Worm (Caenorhabditis elegans) whole organism, young adult: Measurements from ENCODE around the gene nlp-45.

Source experiments
- F49E8.2 ChIP-seq: sonication (generic microtip); optimal IDR thresholded peaks from 3 replicates; lab custom pipeline; 2017; ENCODE audit warnings: missing genetic modification characterization, mild to moderate bottlenecking, missing compliant biosample characterization, antibody characterized with exemption, moderate library complexity; ENCODE audit not compliant: insufficient read depth
- K11D2.4 ChIP-seq: fragments of 200-800 bp; sonication (Bioruptor generic); IDR thresholded peaks from 2 replicates; pipeline ENCODE4 v1.3.6; 2022; ENCODE audit warnings: missing genetic modification reagents, missing genetic modification characterization, missing compliant biosample characterization
- K12H6.12 ChIP-seq: fragments of 200-800 bp; sonication (Bioruptor generic); optimal IDR thresholded peaks from 2 replicates; lab custom pipeline; 2018; ENCODE audit warnings: mild to moderate bottlenecking, missing genetic modification characterization, missing compliant biosample characterization
- T26A5.8 ChIP-seq: sonication (generic microtip); optimal IDR thresholded peaks from 2 replicates; lab custom pipeline; 2016; ENCODE audit warnings: missing genetic modification characterization, missing compliant biosample characterization
- Y53G8AR.9 ChIP-seq: fragments of 200-800 bp; sonication (Bioruptor generic); conservative IDR thresholded peaks from 2 replicates; pipeline ENCODE4 v1.3.6; 2022; ENCODE audit warnings: missing genetic modification reagents, missing genetic modification characterization, missing compliant biosample characterization
- Y95B8A.8 ChIP-seq: fragments of 200-800 bp; sonication (Bioruptor generic); IDR thresholded peaks from 2 replicates; pipeline ENCODE4 v1.3.6; 2022; ENCODE audit warnings: missing genetic modification reagents, missing genetic modification characterization, missing compliant biosample characterization
- ama-1 ChIP-seq, 3 experiments: fragments of 150-350 bp in 1 of 3; sonication (generic microtip) in 2 of 3; optimal IDR thresholded peaks; 2 replicates each; lab custom pipeline; 2014 to 2018; ENCODE audit warnings: missing biosample characterization in 2 of 3, missing genetic modification characterization in 2 of 3, missing genetic modification reagents in 2 of 3
- ceh-58 ChIP-seq: fragments of 200-800 bp; sonication (Bioruptor generic); IDR thresholded peaks from 2 replicates; pipeline ENCODE4 v1.3.6; 2022; ENCODE audit warnings: missing genetic modification characterization, missing compliant biosample characterization
- dpl-1 ChIP-seq: fragments of 150-350 bp; optimal IDR thresholded peaks from 2 replicates; lab custom pipeline; 2014; ENCODE audit warnings: missing biosample characterization, missing genetic modification reagents, missing genetic modification characterization
- ets-4 ChIP-seq: fragments of 200-800 bp; sonication (Bioruptor generic); optimal IDR thresholded peaks from 2 replicates; lab custom pipeline; 2018; ENCODE audit warnings: mild to moderate bottlenecking, missing genetic modification characterization, missing compliant biosample characterization
- snpc-4 ChIP-seq, 5 experiments: fragments of 150-350 bp in 1 of 5; sonication (generic microtip) in 4 of 5; optimal IDR thresholded peaks; 2 replicates each; lab custom pipeline; 2014 to 2018; ENCODE audit warnings: missing genetic modification characterization in 5 of 5, missing biosample characterization in 3 of 5, antibody characterized with exemption in 2 of 5, mild to moderate bottlenecking in 2 of 5, missing compliant biosample characterization in 2 of 5, missing genotype in 2 of 5, moderate library complexity in 2 of 5, missing genetic modification reagents in 1 of 5

DNA sequence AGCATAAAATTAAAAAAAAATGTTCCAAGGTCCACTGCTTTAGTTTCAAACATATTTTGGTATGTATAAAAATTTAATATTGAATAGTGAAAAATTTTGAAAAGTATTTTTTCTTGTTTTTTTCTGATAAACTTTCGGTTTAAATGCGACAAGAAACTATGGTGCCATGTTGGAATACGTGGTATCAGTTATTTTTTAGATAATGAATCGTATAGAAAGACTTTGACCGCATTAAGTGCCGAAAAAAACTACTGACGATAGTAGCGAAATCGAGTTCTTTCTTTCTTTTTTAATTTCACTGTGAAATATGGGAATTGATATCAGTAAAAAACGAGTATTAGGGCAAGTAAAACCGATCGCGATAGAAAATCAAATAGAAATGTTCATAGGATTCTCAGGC lies 27.8 kb upstream of the nlp-45 start, which contains the start of gene T24D8.6:
- TF ChIP-seq dpl-1 (GFP tag; lab: Kevin White, UChicago) (no peak), Y95B8A.8 (GFP tag; lab: Robert Waterston, UW) (no peak), snpc-4 (GFP tag; optimal IDR thresholded peaks at IDR 0.05; lab: Kevin White, UChicago) (no peak), snpc-4 (tag; optimal IDR thresholded peaks at IDR 0.05; lab: Kevin White, UChicago) (no peak), K12H6.12 (tag; lab: Kevin White, UChicago) (no peak), Y53G8AR.9 (GFP tag; lab: Robert Waterston, UW) (no peak), ets-4 (no peak), K11D2.4 (GFP tag; lab: Robert Waterston, UW) (no peak), ama-1 (optimal IDR thresholded peaks at IDR 0.05; lab: Kevin White, UChicago) (no peak), ama-1 (GFP tag; optimal IDR thresholded peaks at IDR 0.05; lab: Kevin White, UChicago) (no peak), F49E8.2 (tag; lab: Kevin White, UChicago) (no peak), T26A5.8 (tag; lab: Kevin White, UChicago) (no peak), ceh-58 (no peak)
